Fruit fly (Drosophila melanogaster): ENCODE measurements around the gene CG12983.

DNA sequence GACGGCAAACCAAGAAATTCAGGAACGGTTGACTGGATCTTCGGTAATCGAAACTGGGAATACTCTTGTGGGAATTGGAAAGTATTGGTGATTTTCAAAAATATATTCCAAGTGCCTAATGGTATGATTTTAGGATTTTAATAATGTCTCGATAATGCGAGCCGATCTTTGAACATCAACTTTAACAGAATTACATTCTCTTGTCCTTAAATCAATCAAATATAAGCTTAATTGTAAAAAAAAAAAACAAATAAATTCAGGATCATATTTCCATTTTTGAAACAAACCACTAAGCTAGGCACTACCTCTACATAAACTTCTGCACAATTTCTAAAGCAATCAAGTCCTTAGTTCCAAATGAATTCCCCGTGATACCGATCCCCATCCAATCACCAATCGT is 18.2 kb downstream of the CG12983 start:
- TF ChIP-seq EcR (GFP tag; optimal IDR thresholded peaks at IDR 0.05) (no peak), Dll (optimal IDR thresholded peaks at IDR 0.05) (no peak), usp (GFP tag; optimal IDR thresholded peaks at IDR 0.05) (no peak), CG8478 (optimal IDR thresholded peaks at IDR 0.05) (no peak), psq (optimal IDR thresholded peaks at IDR 0.05) (no peak), pan (optimal IDR thresholded peaks at IDR 0.05) (no peak)

Data from whole organism.